Worm (Caenorhabditis elegans) whole organism, late embryonic: ENCODE measurements around the gene F13B6.1.

Source experiments
- che-1 ChIP-seq: sonication (generic microtip); optimal IDR thresholded peaks from 2 replicates; lab custom pipeline; 2016; ENCODE audit warnings: mild to moderate bottlenecking, missing genetic modification characterization, missing compliant biosample characterization
- elt-2 ChIP-seq: sonication (generic microtip); optimal IDR thresholded peaks from 2 replicates; lab custom pipeline; 2016; ENCODE audit warnings: missing genetic modification reagents, missing genetic modification characterization, missing compliant biosample characterization
- lin-11 ChIP-seq: fragments of 200-800 bp; sonication (Bioruptor generic); optimal IDR thresholded peaks from 2 replicates; lab custom pipeline; 2018; ENCODE audit warnings: mild to moderate bottlenecking, missing genetic modification characterization, missing compliant biosample characterization
- pag-3 ChIP-seq: sonication (generic microtip); optimal IDR thresholded peaks from 2 replicates; lab custom pipeline; 2016; ENCODE audit warnings: missing compliant biosample characterization, missing genetic modification characterization, borderline replicate concordance
- zip-5 ChIP-seq: sonication (generic microtip); optimal IDR thresholded peaks from 2 replicates; lab custom pipeline; 2016; ENCODE audit warnings: missing genetic modification characterization, missing compliant biosample characterization

DNA sequence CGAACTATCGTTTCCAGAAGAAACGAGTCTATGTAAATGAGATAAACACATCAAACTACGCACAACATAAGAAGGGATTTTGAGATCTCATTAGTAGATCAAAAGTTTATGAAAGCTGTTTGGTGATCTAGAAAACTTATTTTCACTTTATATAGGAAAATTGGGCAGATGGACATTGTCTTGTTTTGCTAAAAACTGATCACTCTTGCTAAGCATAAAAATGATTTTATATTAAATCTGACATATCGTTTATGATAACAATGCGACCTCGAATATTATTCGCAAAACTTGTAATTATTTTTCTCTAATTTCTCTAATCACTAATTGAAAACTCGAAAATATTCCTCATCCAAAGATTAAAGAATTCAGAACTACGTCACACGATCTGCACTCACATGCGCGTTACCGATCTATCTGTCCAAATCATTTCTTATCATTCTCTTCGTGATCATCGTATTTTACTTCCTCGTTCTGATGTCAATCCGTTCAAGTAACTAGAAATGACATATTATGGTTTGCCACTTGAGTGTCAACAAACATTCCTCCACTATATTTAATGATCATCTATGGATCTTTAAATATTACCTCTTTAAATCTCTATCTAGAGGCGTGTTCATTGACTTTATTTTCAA is 13.6 kb downstream of the F13B6.1 start, which contains the start of gene F55G1.7:
- TF ChIP-seq elt-2 (no peak), che-1 (tag; lab: Kevin White, UChicago) (no peak), lin-11 (tag; lab: Kevin White, UChicago) (no peak), zip-5 (tag; lab: Kevin White, UChicago) (no peak), pag-3 (tag; lab: Kevin White, UChicago) (no peak)
